Fruit fly (Drosophila melanogaster) whole organism, embryonic: ENCODE data around the gene CG8509.
A peak's percentile ranks its signal among the peaks of the same experiment; 100 is the strongest.

Experiments
- Blimp-1 ChIP-seq: fragments of 200-800 bp; sonication (Bioruptor generic); optimal IDR thresholded peaks from 3 replicates; lab custom pipeline; 2018; ENCODE audit warnings: missing biosample characterization, missing genetic modification characterization, mild to moderate bottlenecking, moderate library complexity, missing genetic modification reagents
- CG1024 ChIP-seq: fragments of 200-800 bp; sonication (Bioruptor generic); IDR thresholded peaks from 2 replicates; pipeline ENCODE4 v1.3.6; 2022; ENCODE audit warnings: missing biosample characterization, missing genetic modification characterization
- CG10431 ChIP-seq: fragments of 200-800 bp; sonication (Bioruptor generic); optimal IDR thresholded peaks from 3 replicates; lab custom pipeline; 2018; ENCODE audit warnings: missing biosample characterization, mild to moderate bottlenecking, missing genetic modification characterization
- CG1233 ChIP-seq: fragments of 200-800 bp; sonication (Bioruptor generic); optimal IDR thresholded peaks from 4 replicates; lab custom pipeline; 2018; ENCODE audit warnings: missing biosample characterization, mild to moderate bottlenecking, missing genetic modification characterization
- CG13287 ChIP-seq: fragments of 200-800 bp; sonication (Bioruptor generic); IDR thresholded peaks from 2 replicates; pipeline ENCODE4 v1.3.6; 2022; ENCODE audit warnings: missing biosample characterization, missing genetic modification characterization; ENCODE audit not compliant: partially characterized antibody
- CG14014 ChIP-seq: fragments of 200-800 bp; sonication (Bioruptor generic); IDR thresholded peaks from 2 replicates; pipeline ENCODE4 v1.3.6; 2022; ENCODE audit warnings: missing biosample characterization, missing genetic modification characterization
- CG14710 ChIP-seq: fragments of 200-800 bp; sonication (Bioruptor generic); optimal IDR thresholded peaks from 3 replicates; lab custom pipeline; 2019; ENCODE audit warnings: missing biosample characterization, mild to moderate bottlenecking, missing genetic modification characterization, moderate library complexity
- CG15601 ChIP-seq: fragments of 200-800 bp; sonication (Bioruptor generic); optimal IDR thresholded peaks from 3 replicates; lab custom pipeline; 2019; ENCODE audit warnings: missing biosample characterization, mild to moderate bottlenecking, missing genetic modification characterization, moderate library complexity
- CG15696 ChIP-seq: fragments of 200-800 bp; sonication (Bioruptor generic); optimal IDR thresholded peaks from 2 replicates; lab custom pipeline; 2019; ENCODE audit warnings: missing biosample characterization, mild to moderate bottlenecking, missing genetic modification characterization, moderate library complexity
- CG16813 ChIP-seq: fragments of 200-800 bp; sonication (Bioruptor generic); IDR thresholded peaks from 3 replicates; pipeline ENCODE4 v1.3.6; 2022; ENCODE audit warnings: missing biosample characterization, missing genetic modification characterization; ENCODE audit not compliant: partially characterized antibody
- CG17359 ChIP-seq: fragments of 200-800 bp; sonication (Bioruptor generic); optimal IDR thresholded peaks from 3 replicates; lab custom pipeline; 2018; ENCODE audit warnings: missing biosample characterization, mild to moderate bottlenecking, missing genetic modification characterization, moderate library complexity
- CG17385 ChIP-seq: fragments of 200-800 bp; sonication (Bioruptor generic); optimal IDR thresholded peaks from 3 replicates; lab custom pipeline; 2018; ENCODE audit warnings: missing biosample characterization, mild to moderate bottlenecking, missing genetic modification characterization
- CG18262 ChIP-seq: fragments of 200-800 bp; optimal IDR thresholded peaks from 3 replicates; lab custom pipeline; 2019; ENCODE audit warnings: missing biosample characterization, mild to moderate bottlenecking, missing genetic modification characterization, moderate library complexity
- CG2116 ChIP-seq: fragments of 200-800 bp; sonication (Bioruptor generic); optimal IDR thresholded peaks from 3 replicates; lab custom pipeline; 2018; ENCODE audit warnings: missing biosample characterization, mild to moderate bottlenecking, missing genetic modification characterization
- CG34224 ChIP-seq: fragments of 200-800 bp; sonication (Bioruptor generic); IDR thresholded peaks from 3 replicates; pipeline ENCODE4 v1.3.6; 2022; ENCODE audit warnings: missing biosample characterization, missing genetic modification characterization; ENCODE audit not compliant: partially characterized antibody
- CG5180 ChIP-seq: fragments of 200-800 bp; sonication (Bioruptor generic); optimal IDR thresholded peaks from 3 replicates; lab custom pipeline; 2017; ENCODE audit warnings: missing biosample characterization, missing genetic modification characterization, mild to moderate bottlenecking, moderate library complexity, missing genetic modification reagents
- CG6813 ChIP-seq: fragments of 200-800 bp; sonication (Bioruptor generic); optimal IDR thresholded peaks from 2 replicates; lab custom pipeline; 2017; ENCODE audit warnings: missing biosample characterization, missing genetic modification characterization, mild to moderate bottlenecking, moderate library complexity, missing genetic modification reagents
- CG7928 ChIP-seq: fragments of 200-800 bp; sonication (Bioruptor generic); optimal IDR thresholded peaks from 2 replicates; lab custom pipeline; 2017; ENCODE audit warnings: missing biosample characterization, mild to moderate bottlenecking, missing genetic modification characterization
- CG8359 ChIP-seq: fragments of 200-800 bp; sonication (Bioruptor generic); optimal IDR thresholded peaks from 2 replicates; lab custom pipeline; 2017; ENCODE audit warnings: missing biosample characterization, mild to moderate bottlenecking, missing genetic modification characterization, borderline replicate concordance
- CG9932 ChIP-seq: fragments of 200-800 bp; sonication (Bioruptor generic); IDR thresholded peaks from 2 replicates; pipeline ENCODE4 v1.3.6; 2022; ENCODE audit warnings: missing biosample characterization, missing genetic modification characterization
- Doc3 ChIP-seq: fragments of 200-800 bp; sonication (Bioruptor generic); IDR thresholded peaks from 3 replicates; pipeline ENCODE4 v1.3.6; 2022; ENCODE audit warnings: missing biosample characterization, missing genetic modification characterization; ENCODE audit not compliant: partially characterized antibody
- Dp ChIP-seq: fragments of 200-800 bp; sonication (Bioruptor generic); optimal IDR thresholded peaks from 2 replicates; lab custom pipeline; 2018; ENCODE audit warnings: missing biosample characterization, mild to moderate bottlenecking, missing genetic modification characterization, moderate library complexity
- Drgx ChIP-seq: fragments of 200-800 bp; sonication (Bioruptor generic); IDR thresholded peaks from 2 replicates; pipeline ENCODE4 v1.3.6; 2022; ENCODE audit warnings: missing biosample characterization, missing genetic modification characterization
- MTF-1 ChIP-seq: fragments of 200-800 bp; sonication (Bioruptor generic); optimal IDR thresholded peaks from 2 replicates; lab custom pipeline; 2018; ENCODE audit warnings: missing biosample characterization, mild to moderate bottlenecking, missing genetic modification characterization, borderline replicate concordance
- Myb ChIP-seq: fragments of 200-800 bp; sonication (Bioruptor generic); optimal IDR thresholded peaks from 2 replicates; lab custom pipeline; 2016; ENCODE audit warnings: missing biosample characterization, missing genetic modification characterization
- Neu2 ChIP-seq: fragments of 200-800 bp; sonication (Bioruptor generic); optimal IDR thresholded peaks from 3 replicates; lab custom pipeline; 2016; ENCODE audit warnings: missing biosample characterization, missing genetic modification characterization, borderline replicate concordance
- Opbp ChIP-seq: fragments of 200-800 bp; sonication (Bioruptor generic); IDR thresholded peaks from 3 replicates; pipeline ENCODE4 v1.3.6; 2022; ENCODE audit warnings: missing biosample characterization, missing genetic modification characterization; ENCODE audit not compliant: partially characterized antibody
- Rx ChIP-seq: fragments of 200-800 bp; sonication (Bioruptor generic); IDR thresholded peaks from 2 replicates; pipeline ENCODE4 v1.3.6; 2022; ENCODE audit warnings: missing biosample characterization, missing genetic modification characterization
- Sin3A ChIP-seq: fragments of >200 bp; optimal IDR thresholded peaks from 2 replicates; lab custom pipeline; 2018
- Six4 ChIP-seq: fragments of 200-800 bp; sonication (Bioruptor generic); optimal IDR thresholded peaks from 2 replicates; lab custom pipeline; 2016; ENCODE audit warnings: missing biosample characterization, missing genetic modification characterization
- Sox102F ChIP-seq: fragments of 200-800 bp; sonication (Bioruptor generic); optimal IDR thresholded peaks from 2 replicates; lab custom pipeline; 2018; ENCODE audit warnings: missing biosample characterization, mild to moderate bottlenecking, missing genetic modification characterization, moderate library complexity
- Sry-β ChIP-seq: fragments of 200-800 bp; sonication (Bioruptor generic); optimal IDR thresholded peaks from 2 replicates; lab custom pipeline; 2018; ENCODE audit warnings: missing biosample characterization, mild to moderate bottlenecking, missing genetic modification characterization, moderate library complexity
- Sry-δ ChIP-seq: fragments of 200-800 bp; sonication (Bioruptor generic); optimal IDR thresholded peaks from 2 replicates; lab custom pipeline; 2016; ENCODE audit warnings: missing biosample characterization, missing genetic modification characterization
- Xrp1 ChIP-seq: fragments of 200-800 bp; sonication (Bioruptor generic); IDR thresholded peaks from 2 replicates; pipeline ENCODE4 v1.3.6; 2022; ENCODE audit warnings: missing biosample characterization, missing genetic modification characterization
- aop ChIP-seq: fragments of 200-800 bp; sonication (Bioruptor generic); IDR thresholded peaks from 2 replicates; pipeline ENCODE4 v1.3.6; 2022; ENCODE audit warnings: missing biosample characterization, missing genetic modification characterization
- chinmo ChIP-seq: fragments of 200-800 bp; sonication (Bioruptor generic); IDR thresholded peaks from 4 replicates; pipeline ENCODE4 v1.3.6; 2022; ENCODE audit warnings: missing biosample characterization, missing genetic modification characterization; ENCODE audit not compliant: partially characterized antibody
- ci ChIP-seq: fragments of 200-800 bp; sonication (Bioruptor generic); IDR thresholded peaks from 3 replicates; pipeline ENCODE4 v1.3.6; 2022; ENCODE audit warnings: missing biosample characterization, missing genetic modification characterization
- gfzf ChIP-seq: fragments of 200-800 bp; sonication (Bioruptor generic); optimal IDR thresholded peaks from 2 replicates; lab custom pipeline; 2016; ENCODE audit warnings: missing biosample characterization, mild to moderate bottlenecking, missing genetic modification characterization, moderate library complexity
- gsb-n ChIP-seq: fragments of 200-800 bp; sonication (Bioruptor generic); optimal IDR thresholded peaks from 3 replicates; lab custom pipeline; 2018; ENCODE audit warnings: missing biosample characterization, mild to moderate bottlenecking, missing genetic modification characterization
- hbn ChIP-seq: fragments of 200-800 bp; sonication (Bioruptor generic); IDR thresholded peaks from 2 replicates; pipeline ENCODE4 v1.3.6; 2022; ENCODE audit warnings: missing biosample characterization, missing genetic modification characterization; ENCODE audit not compliant: partially characterized antibody
- lbe ChIP-seq: fragments of 200-800 bp; sonication (Bioruptor generic); optimal IDR thresholded peaks from 2 replicates; lab custom pipeline; 2016; ENCODE audit warnings: missing biosample characterization, mild to moderate bottlenecking, missing genetic modification characterization
- row ChIP-seq: fragments of 200-800 bp; sonication (Bioruptor generic); IDR thresholded peaks from 3 replicates; pipeline ENCODE4 v1.3.6; 2022; ENCODE audit warnings: missing biosample characterization, missing genetic modification characterization
- salm ChIP-seq: fragments of 200-800 bp; sonication (Bioruptor generic); optimal IDR thresholded peaks from 2 replicates; lab custom pipeline; 2018; ENCODE audit warnings: missing biosample characterization, mild to moderate bottlenecking, missing genetic modification characterization
- sens ChIP-seq: fragments of 200-800 bp; sonication (Bioruptor generic); peaks from one replicate; lab custom pipeline; 2016; ENCODE audit warnings: missing biosample characterization, missing genetic modification characterization
- yki ChIP-seq: fragments of >200 bp; optimal IDR thresholded peaks from 3 replicates; lab custom pipeline; 2018

CG8509 gene

dm6 chrX:15788235-15789187, 20.8 kb upstream of the CG8509 start, which contains the start of gene Rhp (continued):
- TF ChIP-seq Rx (GFP tag; lab: Robert Waterston, UW) (no peak), chinmo (GFP tag; lab: Robert Waterston, UW) (0 out of 4 replicates have a peak, but pooled peaks have one; percentile 41), CG34224 (GFP tag; lab: Robert Waterston, UW) (peak; percentile 27; the same call in 1 of the 3 replicates), Six4 (GFP tag; lab: Kevin White, UChicago) (no peak), CG14710 (tag; lab: Kevin White, UChicago) (peak; percentile 47), CG14014 (peak; percentile 63; the same call in 1 of the 2 replicates), CG17385 (peak; percentile 44), Myb (peak; percentile 19), CG6813 (GFP tag; lab: Kevin White, UChicago) (peak; percentile 75), Drgx (GFP tag; lab: Robert Waterston, UW) (peak; percentile 6; the same call in 1 of the 2 replicates), CG17359 (tag; lab: Kevin White, UChicago) (peak; percentile 78), yki (lab: Kevin White, UChicago) (no peak), CG15601 (tag; lab: Kevin White, UChicago) (peak; percentile 76), CG18262 (tag; lab: Kevin White, UChicago) (peak; percentile 45), Xrp1 (GFP tag; lab: Robert Waterston, UW) (peak; percentile 40; the same call in 1 of the 2 replicates), ci (GFP tag; lab: Robert Waterston, UW) (peak; percentile 31; the same call in 1 of the 3 replicates), Sox102F (GFP tag; lab: Kevin White, UChicago) (peak; percentile 50), CG8359 (peak; percentile 25), CG10431 (GFP tag; lab: Kevin White, UChicago) (peak; percentile 55), MTF-1 (GFP tag; lab: Kevin White, UChicago) (peak; percentile 83), CG7928 (GFP tag; lab: Kevin White, UChicago) (no peak), Blimp-1 (GFP tag; lab: Kevin White, UChicago) (peak; percentile 64), gfzf (peak; percentile 71), lbe (GFP tag; lab: Kevin White, UChicago) (peak; percentile 56), CG13287 (GFP tag; lab: Robert Waterston, UW) (peak; percentile 25; the same call in 1 of the 2 replicates), CG15696 (tag; lab: Kevin White, UChicago) (peak; percentile 75), aop (no peak), Opbp (GFP tag; lab: Robert Waterston, UW) (0 out of 3 replicates have a peak, but pooled peaks have one; percentile 14), salm (tag; lab: Kevin White, UChicago) (peak; percentile 57), CG16813 (peak; percentile 27; the same call in 1 of the 3 replicates), CG5180 (GFP tag; lab: Kevin White, UChicago) (peak; percentile 56), gsb-n (tag; lab: Kevin White, UChicago) (peak; percentile 46), CG1233 (GFP tag; lab: Kevin White, UChicago) (peak; percentile 47), Dp (GFP tag; lab: Kevin White, UChicago) (no peak), Sry-β (GFP tag; lab: Kevin White, UChicago) (peak; percentile 33)

- peak; percentile 82 for TF ChIP-seq Doc3 (GFP tag; lab: Robert Waterston, UW)
- TF ChIP-seq chinmo (GFP tag; lab: Robert Waterston, UW), result peak; percentile 86; the same call in 1 of the 4 replicates
- peak; percentile 15 for TF ChIP-seq Sin3A (lab: Kevin White, UChicago)
- TF ChIP-seq CG1024, result peak; percentile 78
- peak; percentile 31 for TF ChIP-seq sens (GFP tag; lab: Kevin White, UChicago)
- peak; percentile 83 for TF ChIP-seq hbn (GFP tag; lab: Robert Waterston, UW)
- peak; percentile 77 for TF ChIP-seq row
- TF ChIP-seq CG34224 (GFP tag; lab: Robert Waterston, UW), result peak; percentile 85
- TF ChIP-seq CG2116, result peak; percentile 63
- TF ChIP-seq CG9932 (GFP tag; lab: Robert Waterston, UW), result peak; percentile 35; the same call in 1 of the 2 replicates
- TF ChIP-seq Neu2, result peak; percentile 53
- TF ChIP-seq Sry-δ (GFP tag; lab: Kevin White, UChicago), result peak; percentile 76
- peak; percentile 89 for TF ChIP-seq CG13287 (GFP tag; lab: Robert Waterston, UW)
These were observed 13.4 kb upstream of the CG8509 start, which contains the start of gene sordd1 for dm6 chrX:15795951-15796443. Gene sordd1 (minus strand): TSS chrX:15796028.
